In the genomic region with DNA sequence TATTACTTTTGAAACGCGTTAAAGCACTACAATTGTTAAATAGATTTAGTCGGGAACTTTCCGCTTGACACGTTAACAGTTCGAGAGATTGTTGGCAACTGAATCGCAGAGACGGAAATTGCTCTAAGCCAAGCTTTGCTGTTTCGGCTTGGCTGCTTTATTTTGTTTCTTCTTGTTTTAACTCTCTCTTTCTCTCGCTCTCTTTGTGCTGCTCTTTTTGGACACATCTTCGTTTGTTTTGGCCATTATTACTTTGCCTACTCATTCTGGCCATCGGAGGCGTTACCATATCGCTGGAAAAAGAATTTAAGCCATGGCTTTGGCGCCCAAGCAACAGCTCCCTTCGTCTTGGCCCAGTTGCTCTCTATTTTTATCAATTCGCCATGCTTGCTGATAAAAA, we compare ENCODE assay signal across 1 fruit fly cellular context.
TF ChIP-seq lines count a peak whose summit lies in the region.

A gene (minus strand): TSS at position 84 of the 400 bp plus-strand sequence.

TF ChIP-seq in whole organism, embryonic, 481 proteins besides CTCF, POLR2A, EP300 and RAD21 (continued from another document):
- no peak for TF ChIP-seq CG15479 (GFP tag; optimal IDR thresholded peaks at IDR 0.05; lab: Kevin White, UChicago)
- TF ChIP-seq tup (GFP tag; optimal IDR thresholded peaks at IDR 0.05; lab: Kevin White, UChicago): no peak
- no peak for TF ChIP-seq CG9215 (GFP tag; IDR thresholded peaks at IDR 0.05; lab: Robert Waterston, UW)
- TF ChIP-seq gcm2 (GFP tag; optimal IDR thresholded peaks at IDR 0.05; lab: Kevin White, UChicago): no peak
- TF ChIP-seq Dip2 (GFP tag; IDR thresholded peaks at IDR 0.05; lab: Robert Waterston, UW): no peak
- no peak for TF ChIP-seq CG11456 (GFP tag; IDR thresholded peaks at IDR 0.05; lab: Robert Waterston, UW)
- no peak for TF ChIP-seq Fer3 (tag; optimal IDR thresholded peaks at IDR 0.05; lab: Kevin White, UChicago)
- TF ChIP-seq gsb-n (tag; optimal IDR thresholded peaks at IDR 0.05; lab: Kevin White, UChicago): peak; percentile 26
- TF ChIP-seq bsh (GFP tag; optimal IDR thresholded peaks at IDR 0.05; lab: Kevin White, UChicago): peak in 1 of 2 experiments; percentile 72
- no peak for TF ChIP-seq luna (GFP tag; optimal IDR thresholded peaks at IDR 0.05; lab: Kevin White, UChicago)
- peak; percentile 2 for TF ChIP-seq Lhr (GFP tag; optimal IDR thresholded peaks at IDR 0.05; lab: Kevin White, UChicago)
- no peak for TF ChIP-seq stc (GFP tag; IDR thresholded peaks at IDR 0.05; lab: Robert Waterston, UW)
- no peak for TF ChIP-seq zfh1 (GFP tag; IDR thresholded peaks at IDR 0.05; lab: Robert Waterston, UW)
- TF ChIP-seq Xbp1 (GFP tag; optimal IDR thresholded peaks at IDR 0.05; lab: Kevin White, UChicago): no peak
- no peak for TF ChIP-seq lmd (GFP tag; IDR thresholded peaks at IDR 0.05; lab: Robert Waterston, UW)
- no peak for TF ChIP-seq cg (GFP tag; optimal IDR thresholded peaks at IDR 0.05; lab: Kevin White, UChicago)
- no peak for TF ChIP-seq Bdp1 (GFP tag; optimal IDR thresholded peaks at IDR 0.05; lab: Kevin White, UChicago)
- TF ChIP-seq tx (GFP tag; optimal IDR thresholded peaks at IDR 0.05; lab: Kevin White, UChicago): no peak
- TF ChIP-seq jing (GFP tag; optimal IDR thresholded peaks at IDR 0.05; lab: Kevin White, UChicago): no peak
- no peak for TF ChIP-seq Dfd (GFP tag; optimal IDR thresholded peaks at IDR 0.05; lab: Kevin White, UChicago)
- no peak for TF ChIP-seq D (optimal IDR thresholded peaks at IDR 0.05; lab: Kevin White, UChicago)
- TF ChIP-seq D (GFP tag; optimal IDR thresholded peaks at IDR 0.05; lab: Kevin White, UChicago): no peak
- no peak for TF ChIP-seq CG10209 (GFP tag; optimal IDR thresholded peaks at IDR 0.05; lab: Kevin White, UChicago)
- no peak for TF ChIP-seq gsb (GFP tag; IDR thresholded peaks at IDR 0.05; lab: Robert Waterston, UW)
- no peak for TF ChIP-seq CG18619 (GFP tag; optimal IDR thresholded peaks at IDR 0.05; lab: Kevin White, UChicago)
- peak; percentile 11; the same call in 1 of the 2 replicates for TF ChIP-seq vvl (GFP tag; IDR thresholded peaks at IDR 0.05; lab: Robert Waterston, UW)
- TF ChIP-seq Poxn (GFP tag; IDR thresholded peaks at IDR 0.05; lab: Robert Waterston, UW): no peak
- TF ChIP-seq amos (GFP tag; IDR thresholded peaks at IDR 0.05; lab: Robert Waterston, UW; ENCODE audit: partially characterized antibody): peak; percentile 35; the same call in 1 of the 2 replicates
- TF ChIP-seq CG9609 (GFP tag; optimal IDR thresholded peaks at IDR 0.05; lab: Kevin White, UChicago): no peak
- TF ChIP-seq maf-S (GFP tag; optimal IDR thresholded peaks at IDR 0.05; lab: Kevin White, UChicago): no peak
- TF ChIP-seq CG1602 (GFP tag; optimal IDR thresholded peaks at IDR 0.05; lab: Kevin White, UChicago): no peak
- peak; percentile 61 for TF ChIP-seq abd-A (tag; optimal IDR thresholded peaks at IDR 0.05; lab: Kevin White, UChicago)
- no peak for TF ChIP-seq en (GFP tag; optimal IDR thresholded peaks at IDR 0.05; lab: Kevin White, UChicago)
- TF ChIP-seq CG12942 (GFP tag; optimal IDR thresholded peaks at IDR 0.05; lab: Kevin White, UChicago): no peak
- TF ChIP-seq HHEX (GFP tag; optimal IDR thresholded peaks at IDR 0.05; lab: Kevin White, UChicago): no peak
- TF ChIP-seq Fer1 (GFP tag; optimal IDR thresholded peaks at IDR 0.05; lab: Kevin White, UChicago): no peak
- no peak for TF ChIP-seq H15 (GFP tag; IDR thresholded peaks at IDR 0.05; lab: Robert Waterston, UW)
- TF ChIP-seq Nf-YC (tag; optimal IDR thresholded peaks at IDR 0.05; lab: Kevin White, UChicago): no peak
- TF ChIP-seq CG10431 (GFP tag; optimal IDR thresholded peaks at IDR 0.05; lab: Kevin White, UChicago): no peak
- TF ChIP-seq Trl (optimal IDR thresholded peaks at IDR 0.05; lab: Kevin White, UChicago): peak; percentile 55 to 78
- peak; percentile 20 for TF ChIP-seq Trl (GFP tag; optimal IDR thresholded peaks at IDR 0.05; lab: Kevin White, UChicago)
- no peak for TF ChIP-seq CG7556 (GFP tag; optimal IDR thresholded peaks at IDR 0.05; lab: Kevin White, UChicago)
- TF ChIP-seq Six4 (GFP tag; optimal IDR thresholded peaks at IDR 0.05; lab: Kevin White, UChicago): no peak
- TF ChIP-seq CG4360 (GFP tag; IDR thresholded peaks at IDR 0.05; lab: Robert Waterston, UW): no peak
- no peak for TF ChIP-seq Nf-YA (GFP tag; IDR thresholded peaks at IDR 0.05; lab: Robert Waterston, UW)
